Fruit fly (Drosophila melanogaster): ENCODE results near the gene DIP-beta.

DIP-beta gene

DNA sequence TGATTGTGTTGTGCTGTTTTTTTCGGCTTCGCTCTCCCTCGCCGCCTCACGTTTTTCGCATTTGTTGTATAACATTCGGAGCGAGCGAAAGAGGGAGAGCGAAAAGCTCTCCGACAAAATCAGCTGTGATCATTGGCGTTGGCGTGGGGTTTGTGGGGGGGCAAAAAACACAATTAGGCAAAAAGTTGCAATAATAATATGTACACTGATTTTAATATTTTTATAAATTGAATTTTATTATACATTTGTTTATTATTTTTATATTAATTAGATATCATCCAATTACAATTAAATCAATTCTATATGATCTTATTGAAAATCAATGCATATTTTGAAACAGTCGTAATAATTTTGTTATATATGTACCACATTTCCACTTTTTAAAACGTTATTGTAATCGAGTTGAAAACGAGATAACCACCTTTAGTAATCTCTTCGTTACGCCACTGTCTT is 81.9 kb downstream of the DIP-beta start (continued):
- TF ChIP-seq CG3847 (GFP tag; IDR thresholded peaks at IDR 0.05) = peak; percentile 13; the same call in 1 of the 2 replicates
- no peak for TF ChIP-seq Gsc (GFP tag; IDR thresholded peaks at IDR 0.05)
- no peak for TF ChIP-seq Jarid2 (GFP tag; optimal IDR thresholded peaks at IDR 0.05)
- TF ChIP-seq wor (GFP tag; IDR thresholded peaks at IDR 0.05) = no peak
- peak; percentile 36 for TF ChIP-seq Blimp-1 (GFP tag; optimal IDR thresholded peaks at IDR 0.05)
- peak; percentile 28 for TF ChIP-seq lilli (GFP tag; optimal IDR thresholded peaks at IDR 0.05)
- peak; percentile 36 for TF ChIP-seq CG4424 (GFP tag; optimal IDR thresholded peaks at IDR 0.05)
- no peak for TF ChIP-seq CG13894 (tag; optimal IDR thresholded peaks at IDR 0.05)
- TF ChIP-seq pzg (GFP tag; optimal IDR thresholded peaks at IDR 0.05) = no peak
- no peak for TF ChIP-seq Taf1 (GFP tag; IDR thresholded peaks at IDR 0.05)
- TF ChIP-seq Hmx (GFP tag; optimal IDR thresholded peaks at IDR 0.05) = no peak
- no peak for TF ChIP-seq Sry-β (GFP tag; optimal IDR thresholded peaks at IDR 0.05)
- 0 out of 2 replicates have a peak, but pooled peaks have one; percentile 25 for TF ChIP-seq CG9215 (GFP tag; IDR thresholded peaks at IDR 0.05)
- TF ChIP-seq CG10147 (GFP tag; optimal IDR thresholded peaks at IDR 0.05) = peak; percentile 49
- TF ChIP-seq CG8478 (optimal IDR thresholded peaks at IDR 0.05) = no peak
- peak; percentile 60 for TF ChIP-seq CG13296 (GFP tag; optimal IDR thresholded peaks at IDR 0.05)
- peak; percentile 53 for TF ChIP-seq CG2120 (GFP tag; optimal IDR thresholded peaks at IDR 0.05)
- TF ChIP-seq row (GFP tag; IDR thresholded peaks at IDR 0.05) = peak; percentile 53; the same call in 2 of the 3 replicates
- TF ChIP-seq unc-4 (GFP tag; IDR thresholded peaks at IDR 0.05; ENCODE audit: partially characterized antibody) = no peak
- peak; percentile 31 for TF ChIP-seq Fer3 (tag; optimal IDR thresholded peaks at IDR 0.05)
- peak; percentile 69 for TF ChIP-seq CG11504 (tag; optimal IDR thresholded peaks at IDR 0.05)
- peak; percentile 59 for TF ChIP-seq CG32532 (GFP tag; IDR thresholded peaks at IDR 0.05)
- peak; percentile 31 for TF ChIP-seq ind (GFP tag; optimal IDR thresholded peaks at IDR 0.05)
- peak; percentile 40 for TF ChIP-seq unpg (GFP tag; optimal IDR thresholded peaks at IDR 0.05)
- TF ChIP-seq Gug (GFP tag; IDR thresholded peaks at IDR 0.05) = peak; percentile 36; the same call in 1 of the 4 replicates
- TF ChIP-seq CG7357 (GFP tag; IDR thresholded peaks at IDR 0.05) = no peak
- TF ChIP-seq CG13424 (tag; optimal IDR thresholded peaks at IDR 0.05) = peak; percentile 57
- no peak for TF ChIP-seq Opbp (GFP tag; IDR thresholded peaks at IDR 0.05; ENCODE audit: partially characterized antibody)
- peak; percentile 27 for TF ChIP-seq CG12155 (GFP tag; optimal IDR thresholded peaks at IDR 0.05)
- TF ChIP-seq Fer2 (tag; optimal IDR thresholded peaks at IDR 0.05) = no peak
- TF ChIP-seq CG6689 (GFP tag; IDR thresholded peaks at IDR 0.05) = peak; percentile 43; the same call in 1 of the 2 replicates
- no peak for TF ChIP-seq CG8944 (GFP tag; optimal IDR thresholded peaks at IDR 0.05)
- TF ChIP-seq chm (GFP tag; IDR thresholded peaks at IDR 0.05) = no peak
- TF ChIP-seq sens-2 (GFP tag; IDR thresholded peaks at IDR 0.05) = no peak
- no peak for TF ChIP-seq NC2α (GFP tag; optimal IDR thresholded peaks at IDR 0.05)
- TF ChIP-seq HLH3B (GFP tag; IDR thresholded peaks at IDR 0.05) = 0 out of 2 replicates have a peak, but pooled peaks have one; percentile 13
- TF ChIP-seq fd102C (GFP tag; optimal IDR thresholded peaks at IDR 0.05) = no peak
- no peak for TF ChIP-seq gcm2 (GFP tag; optimal IDR thresholded peaks at IDR 0.05)
- no peak for TF ChIP-seq ATbp (GFP tag; optimal IDR thresholded peaks at IDR 0.05)
- TF ChIP-seq scrt (GFP tag; optimal IDR thresholded peaks at IDR 0.05) = peak; percentile 2
- no peak for TF ChIP-seq CG14860 (GFP tag; IDR thresholded peaks at IDR 0.05; ENCODE audit: partially characterized antibody)
- peak; percentile 27 for TF ChIP-seq fd96Cb (tag; optimal IDR thresholded peaks at IDR 0.05)
- TF ChIP-seq Dbx (GFP tag; IDR thresholded peaks at IDR 0.05) = 0 out of 3 replicates have a peak, but pooled peaks have one; percentile 30
- no peak for TF ChIP-seq CG31388 (GFP tag; optimal IDR thresholded peaks at IDR 0.05)
- peak; percentile 47 for TF ChIP-seq CG18262 (tag; optimal IDR thresholded peaks at IDR 0.05)
- TF ChIP-seq lab (GFP tag; optimal IDR thresholded peaks at IDR 0.05) = peak; percentile 62
- peak; percentile 27 for TF ChIP-seq CG1233 (GFP tag; optimal IDR thresholded peaks at IDR 0.05)
- TF ChIP-seq CG11085 (GFP tag; IDR thresholded peaks at IDR 0.05) = no peak
- TF ChIP-seq Camta (GFP tag; optimal IDR thresholded peaks at IDR 0.05) = no peak
- TF ChIP-seq grau (tag; optimal IDR thresholded peaks at IDR 0.05) = peak; percentile 65

Data from whole organism, embryonic.